Fruit fly (Drosophila melanogaster) whole organism, embryonic: ENCODE data around the gene CG46439.

Experiments
- Awh ChIP-seq: fragments of 200-800 bp; sonication (Bioruptor generic); IDR thresholded peaks from 2 replicates; pipeline ENCODE4, ENCODE4 v1.3.6; 2022; ENCODE audit warnings: missing biosample characterization, missing genetic modification characterization
- CG11504 ChIP-seq: fragments of 200-800 bp; sonication (Bioruptor generic); optimal IDR thresholded peaks from 3 replicates; lab custom pipeline; 2019; ENCODE audit warnings: missing biosample characterization, mild to moderate bottlenecking, missing genetic modification characterization, moderate library complexity
- CG14050 ChIP-seq: fragments of 200-800 bp; sonication (Bioruptor generic); IDR thresholded peaks from 3 replicates; pipeline ENCODE4 v1.3.6; 2022; ENCODE audit warnings: missing biosample characterization, missing genetic modification characterization
- CG14965 ChIP-seq: fragments of 200-800 bp; sonication (Bioruptor generic); optimal IDR thresholded peaks from 2 replicates; lab custom pipeline; 2016; ENCODE audit warnings: missing biosample characterization, missing genetic modification characterization, borderline replicate concordance
- CG16813 ChIP-seq: fragments of 200-800 bp; sonication (Bioruptor generic); IDR thresholded peaks from 3 replicates; pipeline ENCODE4 v1.3.6; 2022; ENCODE audit warnings: missing biosample characterization, missing genetic modification characterization; ENCODE audit not compliant: partially characterized antibody
- CG18262 ChIP-seq: fragments of 200-800 bp; optimal IDR thresholded peaks from 3 replicates; lab custom pipeline; 2019; ENCODE audit warnings: missing biosample characterization, mild to moderate bottlenecking, missing genetic modification characterization, moderate library complexity
- CG18619 ChIP-seq: fragments of 200-800 bp; sonication (Bioruptor generic); optimal IDR thresholded peaks from 3 replicates; lab custom pipeline; 2017; ENCODE audit warnings: missing biosample characterization, mild to moderate bottlenecking, missing genetic modification characterization
- CG2120 ChIP-seq: fragments of 200-800 bp; sonication (Bioruptor generic); optimal IDR thresholded peaks from 3 replicates; lab custom pipeline; 2016; ENCODE audit warnings: missing biosample characterization, missing genetic modification characterization
- CG31441 ChIP-seq: fragments of 200-800 bp; sonication (Bioruptor generic); IDR thresholded peaks from 2 replicates; pipeline ENCODE4 v1.3.6; 2022; ENCODE audit warnings: missing biosample characterization, missing genetic modification characterization
- CG3281 ChIP-seq: fragments of 200-800 bp; sonication (Bioruptor generic); optimal IDR thresholded peaks from 3 replicates; lab custom pipeline; 2017; ENCODE audit warnings: missing biosample characterization, mild to moderate bottlenecking, missing genetic modification characterization
- CG3995 ChIP-seq: fragments of 200-800 bp; sonication (Bioruptor generic); optimal IDR thresholded peaks from 3 replicates; lab custom pipeline; 2016; ENCODE audit warnings: missing biosample characterization, missing genetic modification characterization
- CG6765 ChIP-seq: fragments of 200-800 bp; sonication (Bioruptor generic); optimal IDR thresholded peaks from 3 replicates; lab custom pipeline; 2017; ENCODE audit warnings: missing biosample characterization, mild to moderate bottlenecking, missing genetic modification characterization
- CG7987 ChIP-seq: fragments of 200-800 bp; sonication (Bioruptor generic); optimal IDR thresholded peaks from 2 replicates; lab custom pipeline; 2018; ENCODE audit warnings: missing biosample characterization, mild to moderate bottlenecking, missing genetic modification characterization, moderate library complexity
- Dek ChIP-seq: fragments of 200-800 bp; sonication (Bioruptor generic); optimal IDR thresholded peaks from 3 replicates; lab custom pipeline; 2019; ENCODE audit warnings: missing biosample characterization, mild to moderate bottlenecking, missing genetic modification characterization, moderate library complexity
- Dip3 ChIP-seq: fragments of 200-800 bp; sonication (Bioruptor generic); optimal IDR thresholded peaks from 3 replicates; lab custom pipeline; 2016; ENCODE audit warnings: missing biosample characterization, missing genetic modification characterization
- Doc2 ChIP-seq: fragments of 200-800 bp; sonication (Bioruptor generic); IDR thresholded peaks from 2 replicates; pipeline ENCODE4 v1.3.6; 2022; ENCODE audit warnings: missing biosample characterization, missing genetic modification characterization
- Elba2 ChIP-seq: fragments of 200-800 bp; sonication (Bioruptor generic); optimal IDR thresholded peaks from 3 replicates; lab custom pipeline; 2016; ENCODE audit warnings: missing biosample characterization, missing genetic modification characterization
- Gsc ChIP-seq: fragments of 200-800 bp; sonication (Bioruptor generic); IDR thresholded peaks from 2 replicates; pipeline ENCODE4 v1.3.6; 2022; ENCODE audit warnings: missing biosample characterization, missing genetic modification characterization
- Jarid2 ChIP-seq: fragments of 200-800 bp; sonication (Bioruptor generic); optimal IDR thresholded peaks from 3 replicates; lab custom pipeline; 2017; ENCODE audit warnings: mild to moderate bottlenecking, missing biosample characterization, missing genetic modification reagents, missing genetic modification characterization
- Med ChIP-seq: fragments of 200-800 bp; sonication (Bioruptor generic); peaks from one replicate; lab custom pipeline; 2016; ENCODE audit warnings: missing biosample characterization, missing genetic modification characterization, mild to moderate bottlenecking, inconsistent platforms, moderate library complexity
- Meics ChIP-seq: fragments of 200-800 bp; sonication (Bioruptor generic); optimal IDR thresholded peaks from 2 replicates; lab custom pipeline; 2017; ENCODE audit warnings: missing biosample characterization, mild to moderate bottlenecking, missing genetic modification characterization
- Vsx1 ChIP-seq: fragments of 200-800 bp; sonication (Bioruptor generic); optimal IDR thresholded peaks from 2 replicates; lab custom pipeline; 2017; ENCODE audit warnings: missing biosample characterization, mild to moderate bottlenecking, missing genetic modification characterization, missing genetic modification reagents
- bbx ChIP-seq: fragments of 200-800 bp; sonication (Bioruptor generic); IDR thresholded peaks from 2 replicates; pipeline ENCODE4 v1.3.6; 2022; ENCODE audit warnings: missing biosample characterization, missing genetic modification characterization; ENCODE audit not compliant: partially characterized antibody
- cad ChIP-seq: fragments of >200 bp; optimal IDR thresholded peaks from 2 replicates; lab custom pipeline; 2017; ENCODE audit warnings: missing biosample characterization, missing genetic modification characterization
- caup ChIP-seq: fragments of 200-800 bp; sonication (Bioruptor generic); optimal IDR thresholded peaks from 3 replicates; lab custom pipeline; 2017; ENCODE audit warnings: missing biosample characterization, mild to moderate bottlenecking, missing genetic modification characterization, moderate library complexity; ENCODE audit not compliant: severe bottlenecking
- dan ChIP-seq: fragments of 200-800 bp; sonication (Bioruptor generic); IDR thresholded peaks from 2 replicates; pipeline ENCODE4 v1.3.6; 2022; ENCODE audit warnings: missing biosample characterization, missing genetic modification characterization
- dm ChIP-seq: fragments of 200-800 bp; sonication (Bioruptor generic); optimal IDR thresholded peaks from 3 replicates; lab custom pipeline; 2016; ENCODE audit warnings: missing biosample characterization, missing genetic modification characterization
- dysf ChIP-seq: fragments of 200-800 bp; sonication (Bioruptor generic); IDR thresholded peaks from 3 replicates; pipeline ENCODE4 v1.3.6; 2022; ENCODE audit warnings: missing biosample characterization, missing genetic modification characterization
- gem ChIP-seq: fragments of 200-800 bp; sonication (Bioruptor generic); optimal IDR thresholded peaks from 2 replicates; lab custom pipeline; 2019; ENCODE audit warnings: missing biosample characterization, mild to moderate bottlenecking, missing genetic modification characterization, moderate library complexity
- gsb ChIP-seq: fragments of 200-800 bp; sonication (Bioruptor generic); IDR thresholded peaks from 2 replicates; pipeline ENCODE4 v1.3.6; 2022; ENCODE audit warnings: missing biosample characterization, missing genetic modification characterization
- lab ChIP-seq: fragments of 200-800 bp; sonication (Bioruptor generic); optimal IDR thresholded peaks from 3 replicates; lab custom pipeline; 2017; ENCODE audit warnings: missing biosample characterization, missing genetic modification characterization, mild to moderate bottlenecking, moderate library complexity, missing genetic modification reagents
- lmd ChIP-seq: fragments of 200-800 bp; sonication (Bioruptor generic); IDR thresholded peaks from 2 replicates; pipeline ENCODE4 v1.3.6; 2022; ENCODE audit warnings: missing biosample characterization, missing genetic modification characterization
- pfk ChIP-seq: fragments of 200-800 bp; sonication (Bioruptor generic); optimal IDR thresholded peaks from 2 replicates; lab custom pipeline; 2018; ENCODE audit warnings: missing biosample characterization, mild to moderate bottlenecking, missing genetic modification characterization, moderate library complexity
- rib ChIP-seq: fragments of 200-800 bp; sonication (Bioruptor generic); IDR thresholded peaks from 2 replicates; pipeline ENCODE4 v1.3.6; 2022; ENCODE audit warnings: missing biosample characterization, missing genetic modification characterization
- ro ChIP-seq: fragments of 200-800 bp; sonication (Bioruptor generic); IDR thresholded peaks from 2 replicates; pipeline ENCODE4 v1.3.6; 2022; ENCODE audit warnings: missing biosample characterization, missing genetic modification characterization
- scrt ChIP-seq: fragments of 200-800 bp; sonication (Bioruptor generic); optimal IDR thresholded peaks from 2 replicates; lab custom pipeline; 2018; ENCODE audit warnings: missing biosample characterization, mild to moderate bottlenecking, missing genetic modification characterization, moderate library complexity
- z ChIP-seq: fragments of 200-800 bp; sonication (Bioruptor generic); IDR thresholded peaks from 3 replicates; pipeline ENCODE4 v1.3.6; 2022; ENCODE audit warnings: missing biosample characterization, missing genetic modification characterization
- zen ChIP-seq: fragments of 200-800 bp; sonication (Bioruptor generic); optimal IDR thresholded peaks from 3 replicates; lab custom pipeline; 2018; ENCODE audit warnings: missing biosample characterization, mild to moderate bottlenecking, missing genetic modification characterization, moderate library complexity
- zfh1 ChIP-seq: fragments of 200-800 bp; sonication (Bioruptor generic); IDR thresholded peaks from 3 replicates; pipeline ENCODE4 v1.3.6; 2022; ENCODE audit warnings: missing biosample characterization, missing genetic modification characterization
- zfh2 ChIP-seq: fragments of 200-800 bp; sonication (Bioruptor generic); optimal IDR thresholded peaks from 2 replicates; lab custom pipeline; 2016; ENCODE audit warnings: missing biosample characterization, missing genetic modification characterization

CG46439 gene

DNA sequence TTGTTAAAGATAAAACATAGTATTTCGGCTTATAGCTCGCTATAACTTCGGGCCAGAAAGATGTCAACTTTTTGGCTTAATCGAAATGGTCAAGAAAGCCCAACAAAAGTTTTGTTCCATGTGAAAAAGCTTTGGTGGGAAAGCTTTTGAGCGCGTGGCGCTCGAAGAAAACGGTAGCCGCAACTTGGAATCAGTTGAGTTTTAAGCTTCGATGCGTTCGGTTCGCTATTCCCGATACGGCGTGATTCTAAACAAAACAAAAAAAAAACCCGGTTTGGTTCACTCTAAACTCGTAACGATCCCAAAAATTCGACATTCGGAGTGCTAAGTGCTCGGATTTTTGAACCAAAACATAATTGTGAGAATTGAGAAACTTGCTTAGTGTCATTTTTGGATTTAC is 39.8 kb upstream of the CG46439 start, which contains the start of gene IRSp53 (continued):
- no peak for TF ChIP-seq gsb (GFP tag; lab: Robert Waterston, UW)
- no peak for TF ChIP-seq CG11504
- no peak for TF ChIP-seq Gsc
- no peak for TF ChIP-seq dan (GFP tag; lab: Robert Waterston, UW)
- TF ChIP-seq cad = no peak
- no peak for TF ChIP-seq CG18262 (tag; lab: Kevin White, UChicago)
- no peak for TF ChIP-seq Awh (GFP tag; lab: Robert Waterston, UW)
- no peak for TF ChIP-seq Dek (tag; lab: Kevin White, UChicago)

DNA sequence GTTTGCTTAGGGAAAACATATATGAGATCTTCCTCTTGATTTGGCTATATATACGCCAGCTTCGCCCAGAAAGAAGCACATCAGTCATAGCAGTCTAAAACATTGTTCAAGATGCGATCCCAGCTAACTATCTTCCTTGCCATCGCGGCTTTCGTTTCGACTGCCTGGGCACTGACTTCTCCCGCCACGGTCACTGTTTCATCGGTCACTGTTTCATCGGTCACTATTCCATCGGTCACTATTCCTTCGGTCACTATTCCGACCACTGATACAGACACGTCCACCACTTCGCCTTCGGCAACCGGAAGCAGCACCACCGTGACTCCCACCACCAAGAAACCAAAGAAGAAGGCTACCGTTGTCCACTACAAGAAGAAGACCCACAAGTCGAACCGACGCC is 38.8 kb upstream of the CG46439 start, which contains the start of gene CG14143:
Gene CG14143 (plus strand): TSS at position 102 of the 400 bp plus-strand sequence.
- TF ChIP-seq ro (0 out of 2 replicates have a peak, but pooled peaks have one; percentile 18), zfh1 (GFP tag; lab: Robert Waterston, UW) (0 out of 3 replicates have a peak, but pooled peaks have one; percentile 44), CG16813 (GFP tag; lab: Robert Waterston, UW) (0 out of 3 replicates have a peak, but pooled peaks have one; percentile 14), Med (GFP tag; lab: Kevin White, UChicago) (peak; percentile 24), pfk (GFP tag; lab: Kevin White, UChicago) (peak; percentile 67), CG3995 (GFP tag; lab: Kevin White, UChicago) (peak; percentile 91)

DNA sequence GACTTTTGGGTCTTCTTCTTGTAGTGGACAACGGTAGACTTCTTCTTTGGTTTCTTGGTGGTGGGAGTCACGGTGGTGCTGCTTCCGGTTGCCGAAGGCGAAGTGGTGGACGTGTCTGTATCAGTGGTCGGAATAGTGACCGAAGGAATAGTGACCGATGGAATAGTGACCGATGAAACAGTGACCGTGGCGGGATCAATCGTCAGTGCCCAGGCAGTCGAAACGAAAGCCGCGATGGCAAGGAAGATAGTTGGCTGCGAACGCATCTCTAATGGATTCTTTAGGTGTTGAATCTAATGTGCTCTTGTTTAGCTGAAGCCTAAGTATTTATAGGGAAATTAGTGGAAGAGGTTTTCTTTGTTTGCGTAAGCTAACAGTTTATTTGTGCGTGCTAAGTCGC is 36.0 kb upstream of the CG46439 start, which contains the start of gene CG32074:
Gene CG32074 (minus strand): TSS at position 268 of the 400 bp plus-strand sequence.
- TF ChIP-seq CG3995 (GFP tag; lab: Kevin White, UChicago) (peak; percentile 80), pfk (GFP tag; lab: Kevin White, UChicago) (peak; percentile 54), CG31441 (0 out of 2 replicates have a peak, but pooled peaks have one; percentile 35)

DNA sequence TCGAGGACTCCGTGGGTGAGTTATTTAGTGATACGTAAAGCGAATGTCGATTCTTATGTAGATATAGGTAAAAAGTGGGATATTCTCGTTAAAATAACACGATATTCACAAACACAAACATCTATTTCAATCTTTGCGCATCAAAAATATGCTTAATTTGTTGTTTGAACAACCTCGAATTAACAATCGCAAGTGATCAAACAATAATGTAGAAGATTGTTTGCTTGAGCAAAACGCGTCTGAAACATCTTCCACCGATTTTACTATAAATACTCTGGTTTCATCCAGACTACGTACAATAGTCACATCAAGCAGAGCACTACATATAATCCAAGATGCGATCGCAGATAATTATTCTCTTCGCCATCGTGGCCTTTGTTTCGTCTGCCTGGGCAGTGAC is 34.5 kb upstream of the CG46439 start, which contains the start of gene nol:
Gene nol (plus strand): TSS at position 301 of the 400 bp plus-strand sequence.
- TF ChIP-seq dm (GFP tag; lab: Kevin White, UChicago) = no peak
- no peak for TF ChIP-seq CG7987 (GFP tag; lab: Kevin White, UChicago)
- no peak for TF ChIP-seq CG6765 (GFP tag; lab: Kevin White, UChicago)
- no peak for TF ChIP-seq rib (GFP tag; lab: Robert Waterston, UW)

DNA sequence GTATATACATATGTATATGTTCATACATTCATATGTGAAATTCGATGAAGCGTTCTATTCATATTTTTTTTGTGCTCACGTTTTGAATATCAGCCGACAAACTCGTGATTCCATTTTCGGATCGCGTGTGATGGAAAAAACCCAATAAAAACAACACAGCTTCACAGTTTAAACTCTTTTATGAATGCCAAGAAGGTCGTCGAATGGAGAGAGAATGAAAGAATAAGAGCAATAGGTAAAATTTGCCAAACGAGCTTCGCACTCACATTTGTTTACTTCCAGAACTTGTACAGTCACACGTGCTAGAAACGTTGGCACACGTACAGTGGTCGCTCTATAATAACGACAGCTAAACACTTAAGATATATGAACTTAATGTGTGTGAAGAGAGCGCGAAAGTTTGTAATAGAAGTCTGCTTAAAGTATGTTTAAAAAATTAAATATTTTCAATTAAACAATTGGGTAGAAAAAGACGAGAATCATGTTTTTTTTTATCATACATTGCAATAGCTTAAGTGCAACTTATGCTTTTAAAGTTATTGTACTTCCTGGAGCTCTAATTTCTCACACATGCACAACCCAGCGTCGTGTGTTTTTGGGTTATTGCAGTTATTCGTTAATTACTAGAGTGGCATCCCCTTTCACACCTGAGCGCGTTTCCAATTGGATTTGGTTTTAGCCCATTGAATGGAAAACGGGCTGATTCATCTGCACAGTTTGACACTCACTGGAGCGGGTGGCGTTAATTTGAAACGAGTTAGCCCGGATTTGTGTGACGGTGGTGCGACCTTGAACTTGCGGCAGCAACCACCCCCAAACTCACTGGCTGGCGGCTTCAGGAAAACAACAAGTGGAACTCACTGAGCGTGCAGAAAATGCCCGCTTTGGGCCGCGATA is 29.8 kb upstream of the CG46439 start:
- peak; percentile 79 for TF ChIP-seq Med (GFP tag; lab: Kevin White, UChicago)
- TF ChIP-seq zfh2 (GFP tag; lab: Kevin White, UChicago) = peak; percentile 23
- peak; percentile 50 for TF ChIP-seq CG3281 (GFP tag; lab: Kevin White, UChicago)
- TF ChIP-seq z (GFP tag; lab: Robert Waterston, UW) = 0 out of 3 replicates have a peak, but pooled peaks have one; percentile 13
- TF ChIP-seq Meics (GFP tag; lab: Kevin White, UChicago) = peak; percentile 26
- no peak for TF ChIP-seq CG18619 (GFP tag; lab: Kevin White, UChicago)
- no peak for TF ChIP-seq lmd (GFP tag; lab: Robert Waterston, UW)
- TF ChIP-seq Dip3 (GFP tag; lab: Kevin White, UChicago) = peak; percentile 27
- peak; percentile 38 for TF ChIP-seq CG7987 (GFP tag; lab: Kevin White, UChicago)
- no peak for TF ChIP-seq CG14050 (GFP tag; lab: Robert Waterston, UW)
- TF ChIP-seq Jarid2 (GFP tag; lab: Kevin White, UChicago) = no peak
- no peak for TF ChIP-seq CG14965 (GFP tag; lab: Kevin White, UChicago)
- TF ChIP-seq bbx (GFP tag; lab: Robert Waterston, UW) = peak; percentile 29; the same call in 1 of the 2 replicates
- TF ChIP-seq Doc2 = no peak
- TF ChIP-seq dysf = 0 out of 3 replicates have a peak, but pooled peaks have one; percentile 29
- peak; percentile 22 for TF ChIP-seq caup (GFP tag; lab: Kevin White, UChicago)
- peak; percentile 20 for TF ChIP-seq zen (tag; lab: Kevin White, UChicago)
- peak; percentile 43 for TF ChIP-seq gem (tag; lab: Kevin White, UChicago)
- TF ChIP-seq Vsx1 (GFP tag; lab: Kevin White, UChicago) = no peak
- peak; percentile 36 for TF ChIP-seq cad
- peak; percentile 58 for TF ChIP-seq CG2120 (GFP tag; lab: Kevin White, UChicago)
- peak; percentile 40 for TF ChIP-seq scrt (GFP tag; lab: Kevin White, UChicago)
- peak; percentile 54 for TF ChIP-seq Elba2 (GFP tag; lab: Kevin White, UChicago)
- TF ChIP-seq lab (GFP tag; lab: Kevin White, UChicago) = peak; percentile 60
